Fruit fly (Drosophila melanogaster): ENCODE measurements around the gene Slbp.
A peak's percentile ranks its signal among the peaks of the same experiment; 100 is the strongest.

Slbp gene

dm6 chr3R:29157418-29158398, 4.6 kb upstream of the Slbp start, which contains the start of gene rdog (continued):
- peak; percentile 46 for TF ChIP-seq CG30020 (tag; optimal IDR thresholded peaks at IDR 0.05)
- peak; percentile 60 for TF ChIP-seq CG18262 (tag; optimal IDR thresholded peaks at IDR 0.05)
- peak; percentile 81 for TF ChIP-seq CG15269 (tag; optimal IDR thresholded peaks at IDR 0.05)
- peak; percentile 88 for TF ChIP-seq CG4424 (GFP tag; optimal IDR thresholded peaks at IDR 0.05)
- TF ChIP-seq hb (GFP tag; IDR thresholded peaks at IDR 0.05; ENCODE audit: partially characterized antibody), result no peak
- TF ChIP-seq CG11504 (tag; optimal IDR thresholded peaks at IDR 0.05), result peak; percentile 75
- TF ChIP-seq fd3F (GFP tag; optimal IDR thresholded peaks at IDR 0.05), result peak; percentile 31
- TF ChIP-seq CG12219 (GFP tag; optimal IDR thresholded peaks at IDR 0.05), result peak; percentile 72
- peak; percentile 77 for TF ChIP-seq CG13424 (tag; optimal IDR thresholded peaks at IDR 0.05)
- peak; percentile 42; the same call in 1 of the 3 replicates for TF ChIP-seq CG34224 (GFP tag; IDR thresholded peaks at IDR 0.05; ENCODE audit: partially characterized antibody)
- peak; percentile 84 for TF ChIP-seq Xbp1 (GFP tag; optimal IDR thresholded peaks at IDR 0.05)
- TF ChIP-seq CG13775 (GFP tag; optimal IDR thresholded peaks at IDR 0.05), result peak; percentile 84
- TF ChIP-seq Mad (GFP tag; optimal IDR thresholded peaks at IDR 0.05), result peak; percentile 76
- TF ChIP-seq CG10147 (GFP tag; optimal IDR thresholded peaks at IDR 0.05), result peak; percentile 80
- TF ChIP-seq Oli (tag; optimal IDR thresholded peaks at IDR 0.05), result peak; percentile 83
- TF ChIP-seq pnt (GFP tag; optimal IDR thresholded peaks at IDR 0.05), result peak; percentile 66
- TF ChIP-seq Atf-2 (GFP tag; optimal IDR thresholded peaks at IDR 0.05), result peak; percentile 85
- TF ChIP-seq Sry-β (GFP tag; optimal IDR thresholded peaks at IDR 0.05), result peak; percentile 24
- no peak for TF ChIP-seq HLH4C (GFP tag; IDR thresholded peaks at IDR 0.05; ENCODE audit: partially characterized antibody)
- TF ChIP-seq CG10267 (tag; optimal IDR thresholded peaks at IDR 0.05), result peak; percentile 78
- TF ChIP-seq CG30431 (GFP tag; optimal IDR thresholded peaks at IDR 0.05), result peak; percentile 62
- TF ChIP-seq lilli (GFP tag; optimal IDR thresholded peaks at IDR 0.05), result peak; percentile 88
- peak; percentile 63 for TF ChIP-seq Deaf1 (tag; optimal IDR thresholded peaks at IDR 0.05)
- TF ChIP-seq klu (GFP tag; IDR thresholded peaks at IDR 0.05), result peak; percentile 68; the same call in 1 of the 2 replicates
- no peak for TF ChIP-seq nerfin-2 (GFP tag; IDR thresholded peaks at IDR 0.05; ENCODE audit: partially characterized antibody)
- peak; percentile 43; the same call in 1 of the 3 replicates for TF ChIP-seq Dbx (GFP tag; IDR thresholded peaks at IDR 0.05)
- TF ChIP-seq CG14860 (GFP tag; IDR thresholded peaks at IDR 0.05; ENCODE audit: partially characterized antibody), result no peak
- TF ChIP-seq ato (GFP tag; IDR thresholded peaks at IDR 0.05; ENCODE audit: partially characterized antibody), result no peak
- no peak for TF ChIP-seq pita (GFP tag; optimal IDR thresholded peaks at IDR 0.05)
- 0 out of 3 replicates have a peak, but pooled peaks have one; percentile 6 for TF ChIP-seq ci (GFP tag; IDR thresholded peaks at IDR 0.05)
- TF ChIP-seq lov (optimal IDR thresholded peaks at IDR 0.05), result no peak
- no peak for TF ChIP-seq lov (GFP tag; IDR thresholded peaks at IDR 0.05)
- peak; percentile 53 for TF ChIP-seq HLH3B (GFP tag; IDR thresholded peaks at IDR 0.05)
- peak; percentile 15 for TF ChIP-seq ftz-f1 (GFP tag; optimal IDR thresholded peaks at IDR 0.05)
- TF ChIP-seq CG13894 (tag; optimal IDR thresholded peaks at IDR 0.05), result peak; percentile 89
- TF ChIP-seq cwo (GFP tag; optimal IDR thresholded peaks at IDR 0.05), result peak; percentile 53
- peak; percentile 83 for TF ChIP-seq pho (GFP tag; optimal IDR thresholded peaks at IDR 0.05)
- TF ChIP-seq CG8290 (GFP tag; optimal IDR thresholded peaks at IDR 0.05), result peak; percentile 71
- peak in 1 of 2 experiments; percentile 84 for TF ChIP-seq CG8290 (tag; optimal IDR thresholded peaks at IDR 0.05)
- no peak for TF ChIP-seq usp (GFP tag; optimal IDR thresholded peaks at IDR 0.05)
- TF ChIP-seq ase (GFP tag; IDR thresholded peaks at IDR 0.05), result no peak
- TF ChIP-seq CG6175 (GFP tag; IDR thresholded peaks at IDR 0.05), result 0 out of 3 replicates have a peak, but pooled peaks have one; percentile 34
- peak; percentile 56 for TF ChIP-seq Usf (GFP tag; optimal IDR thresholded peaks at IDR 0.05)
- TF ChIP-seq btn (GFP tag; optimal IDR thresholded peaks at IDR 0.05), result peak; percentile 62
- TF ChIP-seq TFAM (GFP tag; optimal IDR thresholded peaks at IDR 0.05), result no peak
- peak; percentile 34 for TF ChIP-seq kni (GFP tag; optimal IDR thresholded peaks at IDR 0.05)
- peak; percentile 47 for TF ChIP-seq luna (GFP tag; optimal IDR thresholded peaks at IDR 0.05)
- peak; percentile 79 for TF ChIP-seq CG9817 (tag; optimal IDR thresholded peaks at IDR 0.05)

Data from whole organism, embryonic.